Worm (Caenorhabditis elegans) whole organism, mixed stage, embryonic: ENCODE results near the gene C27D6.15.

Experiments
- blmp-1 ChIP-seq: fragments of 150-350 bp; optimal IDR thresholded peaks from 2 replicates; lab custom pipeline; 2014; ENCODE audit warnings: missing biosample characterization, missing genetic modification characterization
- ces-1 ChIP-seq: fragments of 150-350 bp; optimal IDR thresholded peaks from 2 replicates; lab custom pipeline; 2014; ENCODE audit warnings: missing biosample characterization, missing genetic modification reagents, missing genetic modification characterization
- cnd-1 ChIP-seq: fragments of 200-800 bp; sonication (Bioruptor generic); optimal IDR thresholded peaks from 2 replicates; lab custom pipeline; 2018; ENCODE audit warnings: mild to moderate bottlenecking, missing genetic modification characterization, missing compliant biosample characterization
- elt-1 ChIP-seq: sonication (generic microtip); optimal IDR thresholded peaks from 2 replicates; lab custom pipeline; 2017; ENCODE audit warnings: missing genetic modification characterization, mild to moderate bottlenecking, missing compliant biosample characterization, antibody characterized with exemption, moderate library complexity, borderline replicate concordance; ENCODE audit not compliant: insufficient read depth
- elt-3 ChIP-seq: fragments of 150-350 bp; optimal IDR thresholded peaks from 2 replicates; lab custom pipeline; 2014; ENCODE audit warnings: missing biosample characterization, missing genetic modification characterization
- lin-13 ChIP-seq: fragments of 150-350 bp; optimal IDR thresholded peaks from 2 replicates; lab custom pipeline; 2014; ENCODE audit warnings: missing biosample characterization, missing genetic modification characterization
- mep-1 ChIP-seq: fragments of 150-350 bp; optimal IDR thresholded peaks from 2 replicates; lab custom pipeline; 2017; ENCODE audit warnings: missing biosample characterization, missing genetic modification reagents, missing genetic modification characterization, inconsistent platforms
- mls-2 ChIP-seq: sonication (generic microtip); optimal IDR thresholded peaks from 2 replicates; lab custom pipeline; 2016; ENCODE audit warnings: mild to moderate bottlenecking, missing genetic modification characterization, moderate library complexity, missing compliant biosample characterization
- nhr-12 ChIP-seq: fragments of 150-350 bp; optimal IDR thresholded peaks from 2 replicates; lab custom pipeline; 2014; ENCODE audit warnings: missing biosample characterization, missing genetic modification characterization
- nhr-28 ChIP-seq: fragments of 150-350 bp; optimal IDR thresholded peaks from 2 replicates; lab custom pipeline; 2014; ENCODE audit warnings: missing biosample characterization, missing genetic modification characterization
- sem-2 ChIP-seq: fragments of 200-800 bp; sonication (Bioruptor generic); optimal IDR thresholded peaks from 2 replicates; lab custom pipeline; 2018; ENCODE audit warnings: mild to moderate bottlenecking, missing genetic modification characterization, missing compliant biosample characterization
- snpc-4 ChIP-seq: fragments of 150-350 bp; optimal IDR thresholded peaks from 2 replicates; lab custom pipeline; 2014; ENCODE audit warnings: missing biosample characterization, missing genetic modification characterization
- unc-39 ChIP-seq: fragments of 150-350 bp; optimal IDR thresholded peaks from 2 replicates; lab custom pipeline; 2014; ENCODE audit warnings: missing biosample characterization, missing genetic modification characterization
- unc-62 ChIP-seq: fragments of 150-350 bp; optimal IDR thresholded peaks from 2 replicates; lab custom pipeline; 2014; ENCODE audit warnings: missing biosample characterization, missing genetic modification reagents, missing genetic modification characterization

ce11 chrII:5183207-5183606, 11.5 kb downstream of the C27D6.15 start:
- TF ChIP-seq blmp-1 (tag; lab: Kevin White, UChicago): no peak
- TF ChIP-seq lin-13 (tag; lab: Kevin White, UChicago): no peak
- TF ChIP-seq cnd-1 (tag; lab: Kevin White, UChicago): no peak
- TF ChIP-seq nhr-12 (tag; lab: Kevin White, UChicago): no peak
- no peak for TF ChIP-seq elt-3 (tag; lab: Kevin White, UChicago)
- TF ChIP-seq nhr-28 (tag; lab: Kevin White, UChicago): no peak
- TF ChIP-seq mep-1 (tag; lab: Kevin White, UChicago): no peak
- no peak for TF ChIP-seq unc-62 (GFP tag; lab: Kevin White, UChicago)
- no peak for TF ChIP-seq ces-1 (GFP tag; lab: Kevin White, UChicago)
- no peak for TF ChIP-seq snpc-4 (tag; lab: Kevin White, UChicago)
- TF ChIP-seq mls-2: no peak
- TF ChIP-seq elt-1: no peak
- no peak for TF ChIP-seq sem-2 (GFP tag; lab: Kevin White, UChicago)
- no peak for TF ChIP-seq unc-39 (tag; lab: Kevin White, UChicago)
